Worm (Caenorhabditis elegans) whole organism, L3 larva: ENCODE data around the gene F46B3.14.

Source experiments
- R02D3.7 ChIP-seq: fragments of 150-350 bp; optimal IDR thresholded peaks from 2 replicates; lab custom pipeline; 2014; ENCODE audit warnings: missing biosample characterization, missing genetic modification characterization
- aly-2 ChIP-seq: fragments of 150-350 bp; optimal IDR thresholded peaks from 2 replicates; lab custom pipeline; 2014; ENCODE audit warnings: missing biosample characterization, missing genetic modification characterization
- ama-1 ChIP-seq: fragments of 150-350 bp; optimal IDR thresholded peaks from 2 replicates; lab custom pipeline; 2018
- ceh-16 ChIP-seq: sonication (generic microtip); optimal IDR thresholded peaks from 2 replicates; lab custom pipeline; 2017; ENCODE audit warnings: missing biosample characterization, missing genetic modification characterization
- ceh-28 ChIP-seq: fragments of 150-350 bp; optimal IDR thresholded peaks from 2 replicates; lab custom pipeline; 2014; ENCODE audit warnings: missing biosample characterization, missing genetic modification reagents, missing genetic modification characterization
- ceh-82 ChIP-seq: fragments of 150-350 bp; optimal IDR thresholded peaks from 2 replicates; lab custom pipeline; 2014; ENCODE audit warnings: missing biosample characterization, missing genetic modification characterization
- ceh-9 ChIP-seq: sonication (generic microtip); optimal IDR thresholded peaks from 2 replicates; lab custom pipeline; 2018; ENCODE audit warnings: missing biosample characterization, missing genetic modification characterization
- daf-12 ChIP-seq: fragments of 150-350 bp; optimal IDR thresholded peaks from 2 replicates; lab custom pipeline; 2014; ENCODE audit warnings: missing biosample characterization, missing genetic modification reagents, missing genetic modification characterization
- egl-5 ChIP-seq: fragments of 150-350 bp; optimal IDR thresholded peaks from 2 replicates; lab custom pipeline; 2017; ENCODE audit warnings: missing biosample characterization, missing genetic modification reagents, missing genetic modification characterization, inconsistent platforms
- elt-1 ChIP-seq: fragments of 150-350 bp; optimal IDR thresholded peaks from 2 replicates; lab custom pipeline; 2014; ENCODE audit warnings: missing biosample characterization, missing genetic modification characterization
- elt-3 ChIP-seq, 3 experiments: fragments of 150-350 bp in 1 of 3; sonication (generic microtip) in 2 of 3; optimal IDR thresholded peaks; 2 replicates in 2 of 3; 4 replicates in 1 of 3; lab custom pipeline; 2014 to 2017; ENCODE audit warnings: missing biosample characterization in 3 of 3, missing genetic modification characterization in 3 of 3
- eor-1 ChIP-seq, 2 experiments: fragments of 150-350 bp; optimal IDR thresholded peaks; 2 replicates each; lab custom pipeline; 2014 to 2018; ENCODE audit warnings: missing biosample characterization in 2 of 2, missing genetic modification characterization in 2 of 2
- fkh-10 ChIP-seq: sonication (generic microtip); optimal IDR thresholded peaks from 2 replicates; lab custom pipeline; 2017; ENCODE audit warnings: missing biosample characterization, missing genetic modification reagents, missing genetic modification characterization
- fkh-2 ChIP-seq: fragments of 150-350 bp; optimal IDR thresholded peaks from 2 replicates; lab custom pipeline; 2014; ENCODE audit warnings: missing biosample characterization, missing genetic modification reagents, missing genetic modification characterization
- fos-1 ChIP-seq: fragments of 150-350 bp; optimal IDR thresholded peaks from 2 replicates; lab custom pipeline; 2014; ENCODE audit warnings: missing biosample characterization, missing genetic modification characterization
- hmg-11 ChIP-seq: sonication (generic microtip); optimal IDR thresholded peaks from 2 replicates; lab custom pipeline; 2016; ENCODE audit warnings: missing genetic modification characterization, missing compliant biosample characterization
- jun-1 ChIP-seq: fragments of 150-350 bp; optimal IDR thresholded peaks from 2 replicates; lab custom pipeline; 2014; ENCODE audit warnings: missing biosample characterization, missing genetic modification reagents, missing genetic modification characterization
- lin-15B ChIP-seq: fragments of 150-350 bp; optimal IDR thresholded peaks from 2 replicates; lab custom pipeline; 2014; ENCODE audit warnings: missing biosample characterization, missing genetic modification characterization
- lin-39 ChIP-seq: fragments of 150-350 bp; optimal IDR thresholded peaks from 2 replicates; lab custom pipeline; 2018; ENCODE audit warnings: missing biosample characterization, missing genetic modification reagents, missing genetic modification characterization
- mdl-1 ChIP-seq: fragments of 150-350 bp; optimal IDR thresholded peaks from 2 replicates; lab custom pipeline; 2014; ENCODE audit warnings: missing biosample characterization, missing genetic modification characterization
- mml-1 ChIP-seq: fragments of 150-350 bp; sonication (generic microtip); optimal IDR thresholded peaks from 3 replicates; lab custom pipeline; 2014; ENCODE audit warnings: missing biosample characterization, missing genetic modification characterization
- nfya-1 ChIP-seq: sonication (generic microtip); optimal IDR thresholded peaks from 2 replicates; lab custom pipeline; 2017; ENCODE audit warnings: missing genetic modification characterization, mild to moderate bottlenecking, missing compliant biosample characterization, antibody characterized with exemption, moderate library complexity; ENCODE audit not compliant: insufficient read depth
- nhr-23 ChIP-seq: fragments of 150-350 bp; optimal IDR thresholded peaks from 2 replicates; lab custom pipeline; 2014; ENCODE audit warnings: missing biosample characterization, missing genetic modification reagents, missing genetic modification characterization
- nhr-237 ChIP-seq: fragments of 150-350 bp; optimal IDR thresholded peaks from 2 replicates; lab custom pipeline; 2014; ENCODE audit warnings: missing biosample characterization, missing genetic modification characterization
- nhr-28 ChIP-seq: fragments of 150-350 bp; optimal IDR thresholded peaks from 2 replicates; lab custom pipeline; 2014; ENCODE audit warnings: missing biosample characterization, missing genetic modification characterization
- nhr-43 ChIP-seq: sonication (generic microtip); optimal IDR thresholded peaks from 2 replicates; lab custom pipeline; 2016; ENCODE audit warnings: mild to moderate bottlenecking, missing genetic modification characterization, missing compliant biosample characterization; ENCODE audit not compliant: poor library complexity, severe bottlenecking
- nhr-67 ChIP-seq: fragments of 150-350 bp; optimal IDR thresholded peaks from 2 replicates; lab custom pipeline; 2014; ENCODE audit warnings: missing biosample characterization, missing genetic modification characterization
- nhr-76 ChIP-seq: fragments of 150-350 bp; sonication (generic microtip); optimal IDR thresholded peaks from 5 replicates; lab custom pipeline; 2014; ENCODE audit warnings: missing biosample characterization, missing genetic modification characterization
- nhr-77 ChIP-seq: fragments of 150-350 bp; optimal IDR thresholded peaks from 2 replicates; lab custom pipeline; 2014; ENCODE audit warnings: missing biosample characterization, missing genetic modification characterization
- pha-4 ChIP-seq: fragments of 150-350 bp; optimal IDR thresholded peaks from 2 replicates; lab custom pipeline; 2014; ENCODE audit warnings: missing biosample characterization, missing genetic modification reagents, missing genetic modification characterization
- pqm-1 ChIP-seq: fragments of 150-350 bp; optimal IDR thresholded peaks from 2 replicates; lab custom pipeline; 2017; ENCODE audit warnings: missing biosample characterization, missing genetic modification characterization, inconsistent platforms
- sea-2 ChIP-seq: fragments of 150-350 bp; sonication (generic microtip); optimal IDR thresholded peaks from 4 replicates; lab custom pipeline; 2014; ENCODE audit warnings: missing biosample characterization, missing genetic modification reagents, missing genetic modification characterization
- snpc-4 ChIP-seq: fragments of 150-350 bp; optimal IDR thresholded peaks from 2 replicates; lab custom pipeline; 2014; ENCODE audit warnings: missing biosample characterization, missing genetic modification characterization
- tbx-2 ChIP-seq: sonication (generic microtip); optimal IDR thresholded peaks from 2 replicates; lab custom pipeline; 2016; ENCODE audit warnings: mild to moderate bottlenecking, missing genetic modification characterization, missing compliant biosample characterization
- zag-1 ChIP-seq: fragments of 150-350 bp; optimal IDR thresholded peaks from 2 replicates; lab custom pipeline; 2014; ENCODE audit warnings: missing biosample characterization, missing genetic modification characterization
- ztf-4 ChIP-seq: fragments of 150-350 bp; optimal IDR thresholded peaks from 2 replicates; lab custom pipeline; 2014; ENCODE audit warnings: missing biosample characterization, missing genetic modification characterization

Gene F46B3.14

DNA sequence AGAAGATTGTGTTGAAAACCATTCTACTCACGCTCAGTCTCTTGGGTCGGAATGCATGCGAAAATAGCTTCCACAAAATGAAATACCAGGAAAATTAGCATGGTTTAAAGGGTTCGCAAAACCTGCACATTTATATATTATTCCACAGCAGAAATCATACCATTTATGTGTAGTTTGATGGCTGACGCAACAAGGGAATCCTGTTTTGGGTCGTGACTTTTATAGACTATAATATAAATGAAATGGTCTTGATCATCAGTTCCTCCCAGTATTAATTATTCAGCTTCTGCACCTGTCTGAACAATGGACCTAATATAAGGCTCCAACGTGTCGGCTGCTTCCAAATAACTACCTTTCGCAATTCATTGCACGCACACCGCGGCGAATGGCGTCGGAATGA lies 8.1 kb downstream of the F46B3.14 start, which contains the start of gene F46B3.8:
TSS of gene F46B3.8 (minus strand) at position 101 of the 400 bp plus-strand sequence.
- no peak for TF ChIP-seq nhr-77
- TF ChIP-seq fkh-10 (GFP tag; lab: Kevin White, UChicago) = no peak
- no peak for TF ChIP-seq R02D3.7 (tag; lab: Kevin White, UChicago)
- TF ChIP-seq fos-1 (tag; lab: Kevin White, UChicago) = no peak
- no peak for TF ChIP-seq ama-1 (lab: Kevin White, UChicago)
- no peak for TF ChIP-seq lin-39 (tag; lab: Kevin White, UChicago)
- TF ChIP-seq daf-12 (tag; lab: Kevin White, UChicago) = no peak
- no peak for TF ChIP-seq aly-2
- TF ChIP-seq elt-3 (tag; optimal IDR thresholded peaks at IDR 0.05; lab: Kevin White, UChicago) = no peak
- TF ChIP-seq lin-15B = no peak
- TF ChIP-seq ztf-4 = no peak
- TF ChIP-seq mml-1 (tag; lab: Kevin White, UChicago) = no peak
- TF ChIP-seq nhr-67 (tag; lab: Kevin White, UChicago) = no peak
- TF ChIP-seq fkh-2 = no peak
- TF ChIP-seq ceh-16 (tag; lab: Kevin White, UChicago) = no peak
- TF ChIP-seq elt-1 (tag; lab: Kevin White, UChicago) = no peak
- no peak for TF ChIP-seq mdl-1 (tag; lab: Kevin White, UChicago)
- TF ChIP-seq nhr-237 (tag; lab: Kevin White, UChicago) = no peak
- TF ChIP-seq tbx-2 = no peak

DNA sequence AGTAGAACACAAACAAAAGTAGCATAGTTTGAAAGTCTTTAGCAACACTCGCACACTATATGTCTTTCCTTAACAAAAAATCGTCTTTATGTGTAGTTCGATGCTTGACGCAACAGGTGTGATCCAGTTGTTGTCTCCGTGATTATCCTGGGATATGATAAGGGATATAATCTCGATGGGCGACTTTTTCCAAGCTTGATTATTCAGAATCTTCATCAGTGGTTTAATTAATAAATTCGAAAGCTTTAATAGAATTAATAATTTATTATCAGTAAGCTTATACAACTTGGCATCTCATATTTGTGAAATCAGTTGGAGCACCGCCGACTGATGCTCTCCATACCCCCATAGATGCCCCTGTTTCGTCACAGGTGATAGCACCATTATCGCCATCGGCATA lies 12.5 kb downstream of the F46B3.14 start, which contains the start of gene F46B3.7:
TSS of gene F46B3.7 (minus strand) at position 101 of the 400 bp plus-strand sequence.
- TF ChIP-seq nhr-23 (tag; lab: Kevin White, UChicago) (no peak), zag-1 (tag; lab: Kevin White, UChicago) (no peak), jun-1 (tag; lab: Kevin White, UChicago) (no peak), tbx-2 (no peak), elt-1 (tag; lab: Kevin White, UChicago) (no peak), ceh-82 (tag; lab: Kevin White, UChicago) (no peak), nhr-67 (tag; lab: Kevin White, UChicago) (no peak)
- TF ChIP-seq, all 47 proteins: peak for 0

DNA sequence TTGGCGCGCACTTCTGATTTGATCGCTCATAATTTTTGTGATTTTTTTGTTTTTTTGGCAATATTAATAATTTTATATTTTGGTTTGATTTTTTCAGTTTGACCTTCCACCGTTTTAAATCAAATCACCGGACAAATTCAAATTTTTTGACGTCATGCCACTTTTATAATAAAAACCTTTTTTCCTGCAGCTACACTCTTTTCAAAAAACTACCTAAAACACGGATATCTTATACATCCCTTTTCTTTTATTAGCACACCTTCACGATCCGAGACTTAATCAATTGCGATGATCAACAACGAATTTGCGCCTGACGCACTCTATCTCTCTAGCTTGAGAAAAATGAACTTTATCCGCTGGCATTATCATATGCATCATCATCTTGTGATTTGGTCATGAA lies 21.7 kb downstream of the F46B3.14 start, which contains the start of gene grd-2:
TSS of gene grd-2 (plus strand) at position 301 of the 400 bp plus-strand sequence.
- no peak for TF ChIP-seq lin-39 (tag; lab: Kevin White, UChicago)
- no peak for TF ChIP-seq egl-5 (tag; lab: Kevin White, UChicago)
- TF ChIP-seq sea-2 (GFP tag; lab: Kevin White, UChicago) = no peak
- TF ChIP-seq nhr-237 (tag; lab: Kevin White, UChicago) = no peak
- TF ChIP-seq mdl-1 (tag; lab: Kevin White, UChicago) = no peak
- TF ChIP-seq snpc-4 = no peak
- TF ChIP-seq jun-1 (tag; lab: Kevin White, UChicago) = no peak
- no peak for TF ChIP-seq hmg-11 (tag; lab: Kevin White, UChicago)
- TF ChIP-seq elt-1 (tag; lab: Kevin White, UChicago) = no peak
- no peak for TF ChIP-seq nfya-1 (tag; lab: Kevin White, UChicago)
- TF ChIP-seq nhr-76 = no peak
- no peak for TF ChIP-seq aly-2
- no peak for TF ChIP-seq nhr-23 (tag; lab: Kevin White, UChicago)
- TF ChIP-seq eor-1 (tag; optimal IDR thresholded peaks at IDR 0.05; lab: Kevin White, UChicago) = no peak
- no peak for TF ChIP-seq ama-1 (lab: Kevin White, UChicago)
- TF ChIP-seq fos-1 (tag; lab: Kevin White, UChicago) = no peak
- TF ChIP-seq ceh-28 (tag; lab: Kevin White, UChicago) = no peak
- TF ChIP-seq, all 47 proteins: peak for 0

DNA sequence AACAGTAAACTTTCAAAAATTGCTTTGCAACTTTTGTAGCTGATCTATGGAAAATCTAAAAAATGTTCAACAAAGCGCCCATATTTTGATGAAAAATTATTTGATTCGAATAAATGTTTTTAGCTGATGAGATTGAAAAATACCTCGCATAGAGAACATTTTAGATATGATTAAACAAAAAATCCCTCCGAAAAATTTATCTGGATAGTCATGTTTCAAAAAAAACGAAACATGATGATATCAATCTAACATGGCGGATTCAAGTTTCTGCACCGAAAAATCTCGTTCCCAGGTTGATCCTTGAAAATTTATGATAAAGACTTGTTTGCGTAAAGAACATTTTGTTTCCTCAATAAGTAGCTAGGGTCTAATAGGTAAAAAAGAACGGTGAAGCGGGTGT lies 22.5 kb downstream of the F46B3.14 start, which contains the start of gene ttr-12:
TSS of gene ttr-12 (minus strand) at position 101 of the 400 bp plus-strand sequence.
- TF ChIP-seq ceh-28 (tag; lab: Kevin White, UChicago) (no peak), nhr-43 (tag; lab: Kevin White, UChicago) (peak; percentile 7)

DNA sequence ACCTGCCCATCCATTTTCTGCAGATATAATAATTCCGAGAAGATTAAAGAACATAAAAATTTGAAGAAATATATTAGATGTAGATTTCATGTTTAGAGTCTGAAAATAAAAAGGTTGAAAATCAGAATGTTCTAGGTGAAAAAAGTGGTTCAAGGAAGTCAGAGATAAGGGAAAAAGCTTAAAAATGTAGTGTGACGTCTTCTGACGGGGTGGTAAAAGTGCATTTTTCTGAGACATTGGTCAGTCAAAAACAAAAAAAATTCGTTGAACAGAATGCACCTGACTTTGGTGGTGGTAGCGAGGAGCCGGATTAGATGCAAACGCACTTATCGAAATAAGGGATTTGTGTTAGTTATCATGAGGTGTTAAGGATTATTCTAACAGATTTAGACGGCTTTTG lies 24.5 kb downstream of the F46B3.14 start, which contains the start of gene F46B3.23:
TSS of gene F46B3.23 (minus strand) at position 101 of the 400 bp plus-strand sequence.
- TF ChIP-seq jun-1 (tag; lab: Kevin White, UChicago) (no peak), ceh-9 (no peak), pha-4 (no peak), ceh-28 (tag; lab: Kevin White, UChicago) (no peak), nhr-28 (no peak), elt-3 (tag; optimal IDR thresholded peaks at IDR 0.05; lab: Kevin White, UChicago) (no peak), pqm-1 (tag; lab: Kevin White, UChicago) (no peak), zag-1 (tag; lab: Kevin White, UChicago) (no peak), nhr-67 (tag; lab: Kevin White, UChicago) (no peak), sea-2 (GFP tag; lab: Kevin White, UChicago) (no peak), ceh-16 (tag; lab: Kevin White, UChicago) (no peak), egl-5 (tag; lab: Kevin White, UChicago) (no peak), lin-39 (tag; lab: Kevin White, UChicago) (no peak), hmg-11 (tag; lab: Kevin White, UChicago) (no peak), mdl-1 (tag; lab: Kevin White, UChicago) (no peak), nhr-43 (tag; lab: Kevin White, UChicago) (no peak), aly-2 (no peak), nfya-1 (tag; lab: Kevin White, UChicago) (no peak)
